Worm (Caenorhabditis elegans): ENCODE results near the gene pgp-12.

DNA sequence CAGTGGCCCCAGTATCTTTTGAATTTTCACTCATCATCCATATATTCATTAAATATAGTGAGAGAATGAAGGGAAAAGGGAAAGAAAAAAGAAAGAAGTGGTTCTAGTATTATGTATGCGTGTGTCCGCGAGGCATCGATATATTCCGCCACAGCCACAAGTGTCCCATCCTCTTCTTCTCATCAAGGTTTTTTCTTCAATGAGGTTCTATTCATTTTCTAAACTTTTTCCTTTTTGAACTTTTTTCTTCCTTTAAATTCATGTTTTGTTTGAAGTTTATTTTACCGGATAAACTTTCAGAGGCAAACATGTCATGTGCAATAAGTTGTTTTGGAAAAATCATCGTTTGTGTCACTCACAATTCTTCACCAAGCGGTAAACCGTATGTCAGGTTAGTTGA, 19.3 kb upstream of the pgp-12 start, which contains the start of gene rgs-2:
- no peak for TF ChIP-seq lin-13 (tag; optimal IDR thresholded peaks at IDR 0.05)
- TF ChIP-seq nhr-12 (tag; optimal IDR thresholded peaks at IDR 0.05), result no peak
- no peak for TF ChIP-seq nhr-237 (tag; optimal IDR thresholded peaks at IDR 0.05)
- TF ChIP-seq unc-62 (GFP tag; optimal IDR thresholded peaks at IDR 0.05), result no peak
- TF ChIP-seq snpc-4 (tag; optimal IDR thresholded peaks at IDR 0.05), result no peak
